Worm (Caenorhabditis elegans): Measurements from ENCODE around the gene Y116F11A.3.

ce11 chrV:19756253-19756652 is 27.4 kb downstream of the Y116F11A.3 start, which contains the start of gene W04E12.9:
- no peak for TF ChIP-seq him-1 (tag; optimal IDR thresholded peaks at IDR 0.05)
- TF ChIP-seq W03F9.2 (tag; optimal IDR thresholded peaks at IDR 0.05), result no peak

All from whole organism, L4/young adult.